Fruit fly (Drosophila melanogaster): ENCODE results near the gene AhcyL2.

DNA sequence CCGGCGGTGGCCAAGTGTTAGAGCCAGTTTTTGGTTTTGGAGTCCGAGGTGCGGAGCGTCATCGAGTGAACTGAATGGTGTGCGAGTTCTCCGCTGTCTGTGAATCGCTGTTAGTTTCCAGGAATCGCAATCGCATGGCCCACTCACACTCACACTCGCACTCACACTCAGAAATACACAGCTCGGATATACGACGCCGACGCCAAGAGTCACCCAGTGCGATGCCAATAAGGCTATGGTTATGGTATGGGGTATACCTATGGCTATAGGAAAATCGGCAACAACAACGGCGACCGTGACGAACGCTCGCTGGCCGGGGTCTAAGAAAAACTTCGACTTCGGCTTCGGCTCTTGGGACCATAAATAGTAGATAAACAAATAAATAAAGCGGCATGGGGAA is 9.8 kb downstream of the AhcyL2 start, which contains the start of gene Abd-B:
- TF ChIP-seq Lpt (GFP tag; optimal IDR thresholded peaks at IDR 0.05) (no peak), acj6 (GFP tag; optimal IDR thresholded peaks at IDR 0.05) (no peak), vri (GFP tag; optimal IDR thresholded peaks at IDR 0.05) (no peak), CG4318 (GFP tag; optimal IDR thresholded peaks at IDR 0.05) (no peak)
